Worm (Caenorhabditis elegans) whole organism, early embryonic: ENCODE measurements around the gene T24A6.17.
"Not testable (repeated sequence)": the region's sequence is repeated elsewhere in the genome, so short reads cannot be mapped to it uniquely, and the experiment has no call there.

ENCODE experiments used
- B0310.2 ChIP-seq: sonication (generic microtip); optimal IDR thresholded peaks from 2 replicates; lab custom pipeline; 2016; ENCODE audit warnings: mild to moderate bottlenecking, missing genetic modification characterization, missing compliant biosample characterization
- F13C5.2 ChIP-seq: sonication (generic microtip); optimal IDR thresholded peaks from 2 replicates; lab custom pipeline; 2017; ENCODE audit warnings: mild to moderate bottlenecking, missing genetic modification characterization, inconsistent platforms, missing compliant biosample characterization
- aly-1 ChIP-seq: sonication (generic microtip); optimal IDR thresholded peaks from 2 replicates; lab custom pipeline; 2016; ENCODE audit warnings: missing genetic modification characterization, missing compliant biosample characterization
- ama-1 ChIP-seq: fragments of 150-350 bp; optimal IDR thresholded peaks from 2 replicates; lab custom pipeline; 2014
- ceh-13 ChIP-seq: fragments of 200-800 bp; sonication (Bioruptor generic); optimal IDR thresholded peaks from 2 replicates; lab custom pipeline; 2018; ENCODE audit warnings: mild to moderate bottlenecking, missing genetic modification characterization, missing compliant biosample characterization
- ceh-36 ChIP-seq: sonication (generic microtip); optimal IDR thresholded peaks from 2 replicates; lab custom pipeline; 2016; ENCODE audit warnings: missing genetic modification characterization, inconsistent platforms, missing compliant biosample characterization
- ets-7 ChIP-seq: sonication (generic microtip); optimal IDR thresholded peaks from 2 replicates; lab custom pipeline; 2016; ENCODE audit warnings: missing genotype, missing genetic modification characterization, missing compliant biosample characterization
- flt-1 ChIP-seq: fragments of 200-800 bp; sonication (Bioruptor generic); IDR thresholded peaks from 2 replicates; pipeline ENCODE4 v1.3.6; 2022; ENCODE audit warnings: missing genetic modification characterization, missing compliant biosample characterization
- hmbx-1 ChIP-seq: sonication (generic microtip); optimal IDR thresholded peaks from 2 replicates; lab custom pipeline; 2016; ENCODE audit warnings: mild to moderate bottlenecking, missing genetic modification characterization, missing compliant biosample characterization
- hmg-4 ChIP-seq: fragments of 200-800 bp; sonication (Bioruptor generic); optimal IDR thresholded peaks from 2 replicates; lab custom pipeline; 2018; ENCODE audit warnings: mild to moderate bottlenecking, missing genetic modification characterization, missing compliant biosample characterization
- hnd-1 ChIP-seq: sonication (generic microtip); optimal IDR thresholded peaks from 2 replicates; lab custom pipeline; 2016; ENCODE audit warnings: missing genetic modification characterization, missing compliant biosample characterization
- pes-1 ChIP-seq: fragments of 200-800 bp; sonication (Bioruptor generic); IDR thresholded peaks from 2 replicates; pipeline ENCODE4 v1.3.6; 2022; ENCODE audit warnings: missing genetic modification reagents, missing genetic modification characterization, missing compliant biosample characterization
- scrt-1 ChIP-seq: fragments of 200-800 bp; sonication (Bioruptor generic); IDR thresholded peaks from 2 replicates; pipeline ENCODE4 v1.3.6; 2022; ENCODE audit warnings: missing genetic modification characterization, missing compliant biosample characterization
- sea-1 ChIP-seq: fragments of 200-800 bp; sonication (Bioruptor generic); conservative IDR thresholded peaks from 2 replicates; pipeline ENCODE4 v1.3.6; 2022; ENCODE audit warnings: missing genetic modification characterization, missing compliant biosample characterization
- tbx-11 ChIP-seq: fragments of 200-800 bp; sonication (Bioruptor generic); IDR thresholded peaks from 2 replicates; pipeline ENCODE4 v1.3.6; 2022; ENCODE audit warnings: missing genetic modification characterization, missing compliant biosample characterization
- tbx-37 ChIP-seq: fragments of 200-800 bp; sonication (Bioruptor generic); conservative IDR thresholded peaks from 2 replicates; pipeline ENCODE4 v1.3.6; 2022; ENCODE audit warnings: missing genetic modification reagents, missing genetic modification characterization, missing compliant biosample characterization
- tra-4 ChIP-seq: sonication (generic microtip); optimal IDR thresholded peaks from 2 replicates; lab custom pipeline; 2017; ENCODE audit warnings: missing genetic modification characterization, missing compliant biosample characterization

The T24A6.17 gene

ce11 chrV:3575759-3576158, 11.5 kb upstream of the T24A6.17 start, which contains the start of gene grl-27:
TSS of gene grl-27 (minus strand) at chrV:3575859.
- TF ChIP-seq pes-1 (no peak), ceh-36 (no peak), hmg-4 (GFP tag; lab: Kevin White, UChicago) (no peak), ama-1 (lab: Kevin White, UChicago) (no peak), ets-7 (tag; lab: Kevin White, UChicago) (no peak), hmbx-1 (no peak), flt-1 (GFP tag; lab: Robert Waterston, UW) (no peak), scrt-1 (GFP tag; lab: Robert Waterston, UW) (no peak), tbx-11 (no peak), tra-4 (no peak), aly-1 (no peak), sea-1 (GFP tag; lab: Robert Waterston, UW) (no peak), B0310.2 (tag; lab: Kevin White, UChicago) (no peak), tbx-37 (GFP tag; lab: Robert Waterston, UW) (no peak), ceh-13 (no peak), F13C5.2 (tag; lab: Kevin White, UChicago) (no peak), hnd-1 (no peak)

DNA sequence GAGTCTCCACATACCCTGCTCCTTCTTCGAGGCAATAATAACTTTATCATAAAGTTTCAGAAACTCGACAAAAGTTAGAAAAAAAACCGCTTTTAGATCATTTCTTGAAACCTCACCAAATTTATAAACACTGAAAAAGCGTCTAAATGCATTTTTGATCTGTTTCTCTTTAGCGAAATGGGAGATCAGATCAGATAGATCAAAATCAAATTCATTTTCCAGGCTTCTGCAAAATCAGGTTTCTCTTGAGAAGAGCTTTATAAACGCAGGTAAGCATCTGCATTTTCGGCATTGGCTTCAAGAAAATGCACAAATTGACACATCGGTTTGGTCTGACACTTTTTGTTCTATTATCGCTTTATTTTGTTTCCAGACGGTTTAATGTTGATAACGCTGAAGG, 8.2 kb upstream of the T24A6.17 start, which contains the start of gene F40C5.1:
F40C5.1 (plus strand) TSS at position 301 of the 400 bp plus-strand sequence.
- TF ChIP-seq ama-1 (lab: Kevin White, UChicago); tbx-11; sea-1 (GFP tag; lab: Robert Waterston, UW): not testable (repeated sequence)

- TF ChIP-seq hmg-4 (GFP tag; lab: Kevin White, UChicago); scrt-1 (GFP tag; lab: Robert Waterston, UW); ets-7 (tag; lab: Kevin White, UChicago): not testable (repeated sequence)
These were observed 6.5 kb upstream of the T24A6.17 start, which contains the start of gene F40C5.2 for ce11 chrV:3570695-3571094. TSS of gene F40C5.2 (plus strand) at chrV:3570995.

DNA sequence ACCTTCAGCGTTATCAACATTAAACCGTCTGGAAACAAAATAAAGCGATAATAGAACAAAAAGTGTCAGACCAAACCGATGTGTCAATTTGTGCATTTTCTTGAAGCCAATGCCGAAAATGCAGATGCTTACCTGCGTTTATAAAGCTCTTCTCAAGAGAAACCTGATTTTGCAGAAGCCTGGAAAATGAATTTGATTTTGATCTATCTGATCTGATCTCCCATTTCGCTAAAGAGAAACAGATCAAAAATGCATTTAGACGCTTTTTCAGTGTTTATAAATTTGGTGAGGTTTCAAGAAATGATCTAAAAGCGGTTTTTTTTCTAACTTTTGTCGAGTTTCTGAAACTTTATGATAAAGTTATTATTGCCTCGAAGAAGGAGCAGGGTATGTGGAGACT, 1.4 kb downstream of the T24A6.17 start, which contains the start of gene T24A6.16:
T24A6.16 (minus strand) TSS at position 101 of the 400 bp plus-strand sequence.
- not testable (repeated sequence) for TF ChIP-seq ets-7 (tag; lab: Kevin White, UChicago); flt-1 (GFP tag; lab: Robert Waterston, UW); sea-1 (GFP tag; lab: Robert Waterston, UW)

DNA sequence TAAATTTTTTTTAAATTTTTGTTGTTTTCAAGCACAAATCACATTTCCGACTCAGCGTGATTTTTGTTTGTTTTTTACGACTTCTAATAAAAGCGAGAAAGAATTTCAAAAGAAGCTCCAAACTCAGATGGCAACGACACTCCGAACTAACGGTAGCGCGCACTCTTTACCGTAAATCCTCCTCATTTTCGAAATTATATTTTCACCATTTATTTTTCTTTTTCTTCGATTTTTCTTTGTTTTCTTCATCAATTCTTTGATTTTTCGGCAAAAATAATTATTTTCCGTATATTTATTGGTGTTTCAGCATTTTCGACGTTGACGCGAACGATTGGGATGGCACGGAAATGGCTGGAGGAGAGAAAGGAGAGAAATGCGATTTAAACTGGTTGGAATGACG, 5.5 kb downstream of the T24A6.17 start, which contains the start of gene T24A6.1:
T24A6.1 (plus strand) TSS at position 301 of the 400 bp plus-strand sequence.
- not testable (repeated sequence) for TF ChIP-seq tbx-37 (GFP tag; lab: Robert Waterston, UW); scrt-1 (GFP tag; lab: Robert Waterston, UW); ama-1 (lab: Kevin White, UChicago)

DNA sequence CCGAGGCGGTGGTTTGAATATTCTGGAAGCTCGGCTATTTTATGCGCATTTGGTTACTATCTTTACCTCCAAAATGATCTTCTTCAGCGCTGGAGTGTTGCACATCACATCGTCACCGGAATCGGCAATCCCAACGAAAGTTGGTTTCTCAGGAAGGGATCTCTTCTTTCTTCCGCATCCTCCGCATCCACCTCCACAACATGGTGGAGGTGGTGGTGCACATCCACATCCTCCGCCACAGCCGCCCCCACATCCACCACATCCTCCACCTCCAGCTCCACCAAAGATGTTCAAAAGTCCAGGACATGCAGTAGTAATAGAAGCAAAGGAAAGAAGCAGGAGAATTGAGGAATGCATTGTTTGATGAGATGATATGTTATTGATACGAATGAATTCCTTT, 6.8 kb downstream of the T24A6.17 start, which contains the start of gene grl-31:
grl-31 (minus strand) TSS at position 357 of the 400 bp plus-strand sequence.
- TF ChIP-seq sea-1 (GFP tag; lab: Robert Waterston, UW) (no peak), tbx-37 (GFP tag; lab: Robert Waterston, UW) (no peak), F13C5.2 (tag; lab: Kevin White, UChicago) (no peak), scrt-1 (GFP tag; lab: Robert Waterston, UW) (no peak), pes-1 (no peak), flt-1 (GFP tag; lab: Robert Waterston, UW) (no peak), tra-4 (no peak), hmg-4 (GFP tag; lab: Kevin White, UChicago) (no peak), hmbx-1 (no peak), ets-7 (tag; lab: Kevin White, UChicago) (no peak), aly-1 (no peak), ceh-36 (no peak), ama-1 (lab: Kevin White, UChicago) (no peak), hnd-1 (no peak), ceh-13 (no peak), B0310.2 (tag; lab: Kevin White, UChicago) (no peak), tbx-11 (no peak)

DNA sequence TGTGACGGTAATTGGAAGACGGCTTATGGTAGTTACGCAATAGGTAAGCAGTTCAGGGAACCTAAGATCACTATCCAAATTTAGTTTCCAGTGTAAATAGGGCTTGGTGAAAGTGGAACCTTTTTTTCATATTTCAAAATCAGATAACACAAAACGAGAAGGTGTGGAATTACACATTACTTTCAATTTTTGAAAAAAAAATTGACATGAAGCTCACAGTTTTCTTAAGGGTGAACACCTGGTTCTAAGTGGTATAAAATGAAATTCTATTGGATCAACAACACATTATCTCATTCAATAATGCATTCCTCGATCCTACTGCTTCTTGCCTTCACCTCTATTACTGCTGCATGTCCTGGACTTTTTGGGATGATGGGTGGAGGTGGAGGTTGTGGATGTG, 8.2 kb downstream of the T24A6.17 start, which contains the start of gene grl-30:
grl-30 (plus strand) TSS at position 301 of the 400 bp plus-strand sequence.
- TF ChIP-seq tbx-37 (GFP tag; lab: Robert Waterston, UW) (no peak), ama-1 (lab: Kevin White, UChicago) (no peak), tbx-11 (no peak), flt-1 (GFP tag; lab: Robert Waterston, UW) (no peak), hmg-4 (GFP tag; lab: Kevin White, UChicago) (no peak), ceh-36 (no peak), scrt-1 (GFP tag; lab: Robert Waterston, UW) (no peak), ceh-13 (no peak), aly-1 (no peak), F13C5.2 (tag; lab: Kevin White, UChicago) (no peak), B0310.2 (tag; lab: Kevin White, UChicago) (no peak), hnd-1 (no peak), tra-4 (no peak), pes-1 (no peak), sea-1 (GFP tag; lab: Robert Waterston, UW) (no peak), hmbx-1 (no peak), ets-7 (tag; lab: Kevin White, UChicago) (no peak)

DNA sequence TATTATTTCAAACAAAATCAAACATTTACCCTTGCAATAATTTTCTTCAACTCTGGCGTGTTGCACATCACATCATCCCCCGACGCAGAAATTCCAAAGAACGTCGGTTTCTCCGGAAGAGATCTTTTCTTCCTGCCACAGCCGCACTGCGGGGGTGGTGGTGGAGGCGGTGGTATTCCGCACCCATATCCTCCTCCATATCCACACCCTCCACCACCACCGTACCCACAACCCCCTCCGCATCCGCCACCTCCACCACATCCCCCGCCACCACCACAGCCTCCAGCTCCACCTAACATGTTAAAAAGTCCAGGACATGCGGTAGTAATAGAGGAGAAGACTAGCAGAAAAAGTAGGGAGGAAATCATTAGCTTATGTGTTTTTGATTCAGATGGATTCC, 9.4 kb downstream of the T24A6.17 start, which contains the start of gene grl-29:
grl-29 (minus strand) TSS at position 368 of the 400 bp plus-strand sequence.
- TF ChIP-seq ama-1 (lab: Kevin White, UChicago): no peak
